Worm (Caenorhabditis elegans) whole organism, L2 larva: ENCODE data around the gene C39B10.7.

ENCODE experiments used
- C34F6.9 ChIP-seq: fragments of 150-350 bp; optimal IDR thresholded peaks from 2 replicates; lab custom pipeline; 2014; ENCODE audit warnings: missing biosample characterization, missing genetic modification characterization
- F13H6.1 ChIP-seq: sonication (generic microtip); optimal IDR thresholded peaks from 2 replicates; lab custom pipeline; 2016; ENCODE audit warnings: missing genetic modification characterization, missing compliant biosample characterization
- Y55F3AM.14 ChIP-seq: fragments of 200-800 bp; sonication (Bioruptor generic); optimal IDR thresholded peaks from 2 replicates; lab custom pipeline; 2018; ENCODE audit warnings: mild to moderate bottlenecking, missing genetic modification characterization, missing compliant biosample characterization
- ZK546.5 ChIP-seq: sonication (generic microtip); optimal IDR thresholded peaks from 2 replicates; lab custom pipeline; 2017; ENCODE audit warnings: missing biosample characterization, missing genetic modification characterization
- alr-1 ChIP-seq: fragments of 150-350 bp; optimal IDR thresholded peaks from 2 replicates; lab custom pipeline; 2014; ENCODE audit warnings: missing biosample characterization, missing genetic modification characterization
- ama-1 ChIP-seq: fragments of 150-350 bp; optimal IDR thresholded peaks from 2 replicates; lab custom pipeline; 2018; ENCODE audit warnings: inconsistent platforms
- blmp-1 ChIP-seq: sonication (generic microtip); optimal IDR thresholded peaks from 2 replicates; lab custom pipeline; 2017; ENCODE audit warnings: missing genetic modification characterization, mild to moderate bottlenecking, missing compliant biosample characterization, antibody characterized with exemption, moderate library complexity; ENCODE audit not compliant: insufficient read depth
- ceh-16 ChIP-seq: fragments of 150-350 bp; optimal IDR thresholded peaks from 2 replicates; lab custom pipeline; 2014; ENCODE audit warnings: missing biosample characterization, missing genetic modification characterization
- crh-2 ChIP-seq: sonication (generic microtip); optimal IDR thresholded peaks from 2 replicates; lab custom pipeline; 2017; ENCODE audit warnings: missing biosample characterization, missing genetic modification characterization
- egl-27 ChIP-seq: sonication (generic microtip); optimal IDR thresholded peaks from 3 replicates; lab custom pipeline; 2017; ENCODE audit warnings: missing biosample characterization, missing genetic modification reagents, missing genetic modification characterization
- elt-1 ChIP-seq: fragments of 150-350 bp; optimal IDR thresholded peaks from 2 replicates; lab custom pipeline; 2014; ENCODE audit warnings: missing biosample characterization, missing genetic modification characterization
- elt-3 ChIP-seq: sonication (generic microtip); optimal IDR thresholded peaks from 2 replicates; lab custom pipeline; 2017; ENCODE audit warnings: missing biosample characterization, missing genetic modification characterization
- fos-1 ChIP-seq: fragments of 150-350 bp; optimal IDR thresholded peaks from 2 replicates; lab custom pipeline; 2014; ENCODE audit warnings: missing biosample characterization, missing genetic modification characterization
- gmeb-1 ChIP-seq: fragments of 150-350 bp; optimal IDR thresholded peaks from 2 replicates; lab custom pipeline; 2014; ENCODE audit warnings: missing biosample characterization, missing genetic modification characterization
- lin-11 ChIP-seq: fragments of 150-350 bp; sonication (generic microtip); optimal IDR thresholded peaks from 2 replicates; lab custom pipeline; 2014; ENCODE audit warnings: missing biosample characterization, missing genetic modification characterization, inconsistent platforms, mixed read lengths
- lin-13 ChIP-seq: fragments of 150-350 bp; optimal IDR thresholded peaks from 2 replicates; lab custom pipeline; 2014; ENCODE audit warnings: missing biosample characterization, missing genetic modification reagents, missing genetic modification characterization
- lin-39 ChIP-seq: fragments of 150-350 bp; optimal IDR thresholded peaks from 2 replicates; lab custom pipeline; 2014; ENCODE audit warnings: missing biosample characterization, missing genetic modification reagents, missing genetic modification characterization
- lsy-2 ChIP-seq, 2 experiments: fragments of 150-350 bp in 1 of 2; sonication (generic microtip) in 1 of 2; optimal IDR thresholded peaks; 2 replicates each; lab custom pipeline; 2014 to 2017; ENCODE audit warnings: missing biosample characterization in 2 of 2, missing genetic modification characterization in 2 of 2
- mab-5 ChIP-seq: fragments of 150-350 bp; optimal IDR thresholded peaks from 2 replicates; lab custom pipeline; 2014; ENCODE audit warnings: missing biosample characterization, missing genetic modification characterization
- mbf-1 ChIP-seq: sonication (generic microtip); optimal IDR thresholded peaks from 2 replicates; lab custom pipeline; 2017; ENCODE audit warnings: missing biosample characterization, missing genetic modification characterization
- mdl-1 ChIP-seq, 2 experiments: fragments of 150-350 bp in 1 of 2; sonication (generic microtip) in 1 of 2; optimal IDR thresholded peaks; 2 replicates each; lab custom pipeline; 2017; ENCODE audit warnings: missing biosample characterization in 2 of 2, missing genetic modification characterization in 2 of 2
- nhr-10 ChIP-seq: sonication (generic microtip); optimal IDR thresholded peaks from 2 replicates; lab custom pipeline; 2017; ENCODE audit warnings: missing biosample characterization, missing genetic modification characterization
- nhr-12 ChIP-seq: fragments of 150-350 bp; optimal IDR thresholded peaks from 2 replicates; lab custom pipeline; 2014; ENCODE audit warnings: missing biosample characterization, missing genetic modification characterization
- nhr-129 ChIP-seq: fragments of 150-350 bp; optimal IDR thresholded peaks from 2 replicates; lab custom pipeline; 2014; ENCODE audit warnings: missing biosample characterization, missing genetic modification characterization
- nhr-21 ChIP-seq: fragments of 150-350 bp; optimal IDR thresholded peaks from 2 replicates; lab custom pipeline; 2014; ENCODE audit warnings: missing biosample characterization, missing genetic modification characterization
- nhr-23 ChIP-seq: fragments of 150-350 bp; optimal IDR thresholded peaks from 2 replicates; lab custom pipeline; 2014; ENCODE audit warnings: missing biosample characterization, missing genetic modification reagents, missing genetic modification characterization
- nhr-25 ChIP-seq: fragments of 150-350 bp; sonication (generic microtip); optimal IDR thresholded peaks from 3 replicates; lab custom pipeline; 2014; ENCODE audit warnings: missing biosample characterization, missing genetic modification characterization
- nhr-6 ChIP-seq: fragments of 150-350 bp; optimal IDR thresholded peaks from 2 replicates; lab custom pipeline; 2014; ENCODE audit warnings: missing biosample characterization, missing genetic modification characterization
- nhr-77 ChIP-seq: fragments of 150-350 bp; optimal IDR thresholded peaks from 2 replicates; lab custom pipeline; 2014; ENCODE audit warnings: missing biosample characterization, missing genetic modification characterization
- peb-1 ChIP-seq: fragments of 150-350 bp; optimal IDR thresholded peaks from 2 replicates; lab custom pipeline; 2014; ENCODE audit warnings: missing biosample characterization, missing genetic modification characterization
- sem-4 ChIP-seq: fragments of 150-350 bp; optimal IDR thresholded peaks from 2 replicates; lab custom pipeline; 2014; ENCODE audit warnings: missing biosample characterization, missing genetic modification reagents, missing genetic modification characterization
- sma-3 ChIP-seq: sonication (generic microtip); optimal IDR thresholded peaks from 2 replicates; lab custom pipeline; 2016; ENCODE audit warnings: missing genetic modification reagents, missing genetic modification characterization, missing compliant biosample characterization
- sma-9 ChIP-seq, 2 experiments: fragments of 150-350 bp in 1 of 2; sonication (generic microtip) in 1 of 2; optimal IDR thresholded peaks; 2 replicates each; lab custom pipeline; 2014 to 2016; ENCODE audit warnings: missing genetic modification characterization in 2 of 2, mild to moderate bottlenecking in 1 of 2, missing biosample characterization in 1 of 2, missing compliant biosample characterization in 1 of 2, missing genetic modification reagents in 1 of 2, moderate library complexity in 1 of 2
- snpc-4 ChIP-seq: fragments of 150-350 bp; optimal IDR thresholded peaks from 2 replicates; lab custom pipeline; 2014; ENCODE audit warnings: missing biosample characterization, missing genetic modification characterization
- unc-39 ChIP-seq: fragments of 150-350 bp; optimal IDR thresholded peaks from 2 replicates; lab custom pipeline; 2014; ENCODE audit warnings: missing biosample characterization, missing genetic modification characterization
- unc-55 ChIP-seq: fragments of 150-350 bp; sonication (generic microtip); optimal IDR thresholded peaks from 3 replicates; lab custom pipeline; 2014; ENCODE audit warnings: missing biosample characterization, missing genetic modification reagents, missing genetic modification characterization
- zag-1 ChIP-seq: fragments of 150-350 bp; optimal IDR thresholded peaks from 2 replicates; lab custom pipeline; 2014; ENCODE audit warnings: missing biosample characterization, missing genetic modification characterization
- ztf-1 ChIP-seq: fragments of 200-800 bp; sonication (Bioruptor generic); conservative IDR thresholded peaks from 2 replicates; pipeline ENCODE4 v1.3.6; 2022; ENCODE audit warnings: missing genetic modification characterization, missing compliant biosample characterization
- ztf-11 ChIP-seq: sonication (generic microtip); optimal IDR thresholded peaks from 2 replicates; lab custom pipeline; 2017; ENCODE audit warnings: missing biosample characterization, missing genetic modification characterization
- ztf-4 ChIP-seq: fragments of 150-350 bp; optimal IDR thresholded peaks from 2 replicates; lab custom pipeline; 2014; ENCODE audit warnings: missing biosample characterization, missing genetic modification characterization

The C39B10.7 gene

DNA sequence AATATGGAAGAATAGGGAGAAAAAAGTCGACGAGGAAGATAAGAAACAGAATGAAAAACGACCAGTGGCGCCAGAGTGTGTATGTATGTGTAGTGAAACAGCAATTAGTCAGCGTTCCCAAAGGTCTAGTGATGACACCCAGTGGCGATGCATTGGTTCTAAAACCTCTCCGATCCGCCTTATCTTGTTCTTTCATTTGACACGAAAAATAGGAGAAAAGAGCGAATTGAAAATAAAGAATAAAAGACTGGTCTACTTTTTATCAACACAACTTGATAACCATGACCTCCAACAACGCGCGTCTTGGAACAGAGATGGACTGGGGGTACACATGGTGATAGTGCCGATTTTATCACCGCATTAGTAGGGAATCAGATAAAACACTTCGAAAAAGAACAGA lies 45.8 kb upstream of the C39B10.7 start:
- TF ChIP-seq mab-5 (peak; percentile 47), ama-1 (lab: Kevin White, UChicago) (no peak), Y55F3AM.14 (GFP tag; lab: Kevin White, UChicago) (no peak), nhr-21 (tag; lab: Kevin White, UChicago) (peak; percentile 68), elt-1 (tag; lab: Kevin White, UChicago) (no peak), nhr-10 (no peak), lin-11 (tag; lab: Kevin White, UChicago) (no peak), lsy-2 (tag; optimal IDR thresholded peaks at IDR 0.05; lab: Kevin White, UChicago) (peak in 1 of 2 experiments; percentile 26), ztf-1 (no peak), gmeb-1 (tag; lab: Kevin White, UChicago) (peak; percentile 7), peb-1 (no peak), snpc-4 (tag; lab: Kevin White, UChicago) (no peak), nhr-25 (tag; lab: Kevin White, UChicago) (peak; percentile 19), C34F6.9 (no peak), blmp-1 (tag; lab: Kevin White, UChicago) (peak; percentile 38), lin-13 (GFP tag; lab: Kevin White, UChicago) (no peak), sma-9 (GFP tag; optimal IDR thresholded peaks at IDR 0.05; lab: Kevin White, UChicago) (peak; percentile 58), sma-9 (tag; optimal IDR thresholded peaks at IDR 0.05; lab: Kevin White, UChicago) (no peak), unc-55 (GFP tag; lab: Kevin White, UChicago) (peak; percentile 24), nhr-6 (tag; lab: Kevin White, UChicago) (no peak), mdl-1 (tag; optimal IDR thresholded peaks at IDR 0.05; lab: Kevin White, UChicago) (no peak), crh-2 (tag; lab: Kevin White, UChicago) (peak; percentile 2), sem-4 (tag; lab: Kevin White, UChicago) (peak; percentile 26), sma-3 (GFP tag; lab: Kevin White, UChicago) (peak; percentile 11), fos-1 (peak; percentile 76)

DNA sequence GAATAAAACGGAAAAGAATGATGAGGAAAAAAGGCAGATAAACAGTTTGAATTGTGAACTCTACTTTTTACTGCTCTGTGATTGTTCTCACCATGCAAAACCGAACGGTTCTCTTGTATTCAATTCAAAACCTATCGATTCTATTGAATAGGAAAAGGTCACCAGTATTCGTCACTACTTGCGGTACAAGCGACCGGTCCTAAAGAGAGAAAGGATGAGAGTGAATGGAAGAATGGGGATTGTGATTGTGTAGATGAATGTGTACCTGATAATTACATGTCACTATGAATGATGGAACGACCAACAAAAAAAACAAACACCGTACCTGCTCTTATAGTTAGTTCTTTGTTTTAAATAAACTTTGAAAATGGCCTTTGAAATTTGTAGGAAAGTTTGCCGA lies 43.9 kb upstream of the C39B10.7 start:
- TF ChIP-seq ceh-16 (tag; lab: Kevin White, UChicago): no peak
- TF ChIP-seq alr-1 (tag; lab: Kevin White, UChicago): no peak
- peak; percentile 24 for TF ChIP-seq blmp-1 (tag; lab: Kevin White, UChicago)

DNA sequence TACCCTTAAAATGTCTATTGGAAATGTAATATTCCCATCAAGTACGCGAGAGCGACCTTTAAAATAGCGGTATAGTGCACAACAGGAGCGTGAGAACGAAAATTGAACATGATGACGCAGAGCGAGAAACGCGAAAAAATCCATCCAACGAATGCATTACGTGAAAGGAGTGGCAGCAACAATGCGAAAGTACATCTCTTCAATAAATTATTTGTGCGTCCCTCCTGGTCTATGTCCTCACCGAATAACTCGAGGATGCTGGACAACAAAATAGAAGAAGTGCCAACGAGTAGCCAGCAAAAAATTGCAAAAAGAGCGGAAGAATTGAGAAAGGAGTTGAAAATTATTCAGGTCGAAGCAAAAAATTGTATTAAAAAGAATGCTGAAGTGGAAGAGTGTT lies 42.8 kb upstream of the C39B10.7 start:
- TF ChIP-seq unc-39 (tag; lab: Kevin White, UChicago): no peak
- no peak for TF ChIP-seq nhr-23 (tag; lab: Kevin White, UChicago)
- no peak for TF ChIP-seq nhr-10
- TF ChIP-seq nhr-12 (tag; lab: Kevin White, UChicago): no peak
- no peak for TF ChIP-seq unc-55 (GFP tag; lab: Kevin White, UChicago)
- no peak for TF ChIP-seq ztf-1
- TF ChIP-seq blmp-1 (tag; lab: Kevin White, UChicago): no peak
- TF ChIP-seq ztf-11: no peak
- no peak for TF ChIP-seq C34F6.9
- TF ChIP-seq elt-1 (tag; lab: Kevin White, UChicago): no peak
- TF ChIP-seq ZK546.5 (tag; lab: Kevin White, UChicago): no peak
- TF ChIP-seq lin-39 (tag; lab: Kevin White, UChicago): no peak
- no peak for TF ChIP-seq sem-4 (tag; lab: Kevin White, UChicago)
- no peak for TF ChIP-seq F13H6.1 (tag; lab: Kevin White, UChicago)
- no peak for TF ChIP-seq mbf-1 (tag; lab: Kevin White, UChicago)
- TF ChIP-seq crh-2 (tag; lab: Kevin White, UChicago): no peak
- TF ChIP-seq mab-5: no peak
- TF ChIP-seq ceh-16 (tag; lab: Kevin White, UChicago): no peak
- no peak for TF ChIP-seq lsy-2 (tag; optimal IDR thresholded peaks at IDR 0.05; lab: Kevin White, UChicago)
- TF ChIP-seq Y55F3AM.14 (GFP tag; lab: Kevin White, UChicago): no peak
- TF ChIP-seq, all 48 proteins: peak for 0

DNA sequence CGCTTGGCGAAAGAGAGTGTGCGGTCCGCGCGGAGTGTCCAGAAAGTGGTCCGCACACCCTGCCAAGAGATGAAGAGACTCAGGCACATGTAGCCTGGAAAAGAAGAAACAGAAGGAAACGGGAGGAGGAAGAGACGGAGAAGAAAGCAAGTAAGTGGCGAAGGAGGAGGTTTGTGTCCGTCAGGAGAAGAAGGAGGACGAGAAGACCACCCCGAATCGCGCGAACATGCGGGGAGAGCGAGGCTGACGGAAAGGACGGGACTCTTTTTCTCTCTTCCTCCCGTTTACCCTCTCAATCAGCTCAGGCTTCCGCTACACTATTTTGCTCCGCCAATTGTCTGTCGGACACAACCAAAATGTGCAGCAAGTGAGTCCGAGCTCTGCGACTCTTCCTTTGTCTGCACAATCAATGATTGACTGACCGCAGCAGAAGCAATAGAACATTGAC lies 41.2 kb upstream of the C39B10.7 start:
- no peak for TF ChIP-seq nhr-77 (tag; lab: Kevin White, UChicago)
- TF ChIP-seq lsy-2 (tag; optimal IDR thresholded peaks at IDR 0.05; lab: Kevin White, UChicago): peak; percentile 39 to 75
- peak; percentile 63 for TF ChIP-seq mab-5
- TF ChIP-seq ztf-1: no peak
- peak; percentile 5 to 81 for TF ChIP-seq mdl-1 (tag; optimal IDR thresholded peaks at IDR 0.05; lab: Kevin White, UChicago)
- peak; percentile 80 for TF ChIP-seq nhr-129 (tag; lab: Kevin White, UChicago)
- no peak for TF ChIP-seq lin-39 (tag; lab: Kevin White, UChicago)
- no peak for TF ChIP-seq elt-3 (tag; lab: Kevin White, UChicago)
- TF ChIP-seq blmp-1 (tag; lab: Kevin White, UChicago): no peak
- TF ChIP-seq unc-55 (GFP tag; lab: Kevin White, UChicago): peak; percentile 91
- peak; percentile 81 for TF ChIP-seq sem-4 (tag; lab: Kevin White, UChicago)
- TF ChIP-seq lin-13 (GFP tag; lab: Kevin White, UChicago): peak; percentile 65
- peak; percentile 47 for TF ChIP-seq crh-2 (tag; lab: Kevin White, UChicago)
- peak; percentile 83 for TF ChIP-seq C34F6.9
- no peak for TF ChIP-seq nhr-10
- TF ChIP-seq lin-11 (tag; lab: Kevin White, UChicago): peak; percentile 61
- no peak for TF ChIP-seq sma-3 (GFP tag; lab: Kevin White, UChicago)
- peak; percentile 78 for TF ChIP-seq sma-9 (GFP tag; optimal IDR thresholded peaks at IDR 0.05; lab: Kevin White, UChicago)
- TF ChIP-seq sma-9 (tag; optimal IDR thresholded peaks at IDR 0.05; lab: Kevin White, UChicago): no peak
- TF ChIP-seq ama-1 (lab: Kevin White, UChicago): no peak
- peak; percentile 34 for TF ChIP-seq fos-1
- TF ChIP-seq egl-27 (tag; lab: Kevin White, UChicago): peak; percentile 34
- peak; percentile 3 for TF ChIP-seq peb-1
- peak; percentile 19 for TF ChIP-seq snpc-4 (tag; lab: Kevin White, UChicago)
- TF ChIP-seq zag-1 (tag; lab: Kevin White, UChicago): peak; percentile 95
- no peak for TF ChIP-seq nhr-12 (tag; lab: Kevin White, UChicago)
- peak; percentile 86 for TF ChIP-seq F13H6.1 (tag; lab: Kevin White, UChicago)
- TF ChIP-seq ZK546.5 (tag; lab: Kevin White, UChicago): no peak
- TF ChIP-seq nhr-21 (tag; lab: Kevin White, UChicago): no peak
- TF ChIP-seq ztf-4 (tag; lab: Kevin White, UChicago): no peak
- peak; percentile 65 for TF ChIP-seq Y55F3AM.14 (GFP tag; lab: Kevin White, UChicago)
